Worm (Caenorhabditis elegans): ENCODE measurements around the gene F20G2.2.

F20G2.2 gene

DNA sequence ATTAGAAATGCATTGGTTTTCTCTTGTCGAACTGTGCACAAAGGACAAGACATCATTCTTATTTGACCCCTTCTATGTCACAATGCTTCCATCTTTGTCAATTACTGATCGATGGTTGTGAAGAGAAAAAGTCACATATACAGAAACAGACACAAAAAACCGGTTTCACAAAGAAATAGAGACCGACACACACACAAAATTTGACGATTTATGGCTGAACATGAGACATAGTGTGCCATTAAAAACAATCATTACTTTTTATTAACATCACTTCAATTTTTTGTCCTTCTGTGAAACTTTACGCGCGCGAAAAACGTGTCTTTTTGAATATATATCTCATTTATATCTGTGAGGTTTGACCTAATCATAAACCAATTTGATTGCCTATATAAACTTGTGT lies 34.3 kb upstream of the F20G2.2 start:
- peak; percentile 48 for TF ChIP-seq nhr-90 (tag; optimal IDR thresholded peaks at IDR 0.05; ENCODE audit: poor library complexity)
- no peak for TF ChIP-seq rnt-1 (tag; optimal IDR thresholded peaks at IDR 0.05)
- peak in 1 of 2 experiments; percentile 25 for TF ChIP-seq ztf-11 (tag; optimal IDR thresholded peaks at IDR 0.05)
- TF ChIP-seq aly-2 (tag; optimal IDR thresholded peaks at IDR 0.05) = no peak
- TF ChIP-seq mab-9 (GFP tag; IDR thresholded peaks at IDR 0.05) = no peak
- no peak for TF ChIP-seq ceh-63 (GFP tag; optimal IDR thresholded peaks at IDR 0.05)
- no peak for TF ChIP-seq hpl-2 (GFP tag; optimal IDR thresholded peaks at IDR 0.05)
- TF ChIP-seq blmp-1 (tag; optimal IDR thresholded peaks at IDR 0.05) = peak; percentile 54
- TF ChIP-seq elt-3 (tag; optimal IDR thresholded peaks at IDR 0.05) = peak in 2 of 6 experiments; percentile 54 to 67
- TF ChIP-seq pag-3 (tag; optimal IDR thresholded peaks at IDR 0.05; ENCODE audit: borderline replicate concordance, insufficient read depth) = no peak
- peak; percentile 82 for TF ChIP-seq lin-14 (GFP tag; optimal IDR thresholded peaks at IDR 0.05)
- no peak for TF ChIP-seq F16B12.6 (tag; optimal IDR thresholded peaks at IDR 0.05)
- TF ChIP-seq fkh-8 (tag; optimal IDR thresholded peaks at IDR 0.05) = no peak
- TF ChIP-seq nhr-237 (tag; optimal IDR thresholded peaks at IDR 0.05) = no peak
- no peak for TF ChIP-seq nhr-11 (tag; optimal IDR thresholded peaks at IDR 0.05)
- TF ChIP-seq lin-15B (tag; optimal IDR thresholded peaks at IDR 0.05) = no peak
- TF ChIP-seq snu-23 (GFP tag; optimal IDR thresholded peaks at IDR 0.05) = peak; percentile 75
- no peak for TF ChIP-seq xbp-1 (tag; optimal IDR thresholded peaks at IDR 0.05)
- peak; percentile 93 for TF ChIP-seq nhr-85 (tag)
- TF ChIP-seq unc-130 (tag; optimal IDR thresholded peaks at IDR 0.05) = peak; percentile 31
- no peak for TF ChIP-seq elt-2 (tag; optimal IDR thresholded peaks at IDR 0.05)
- peak in 2 of 3 experiments; percentile 30 to 42 for TF ChIP-seq dpl-1 (GFP tag; optimal IDR thresholded peaks at IDR 0.05)
- TF ChIP-seq swsn-7 (tag; optimal IDR thresholded peaks at IDR 0.05) = no peak
- no peak for TF ChIP-seq irx-1 (tag; optimal IDR thresholded peaks at IDR 0.05)
- TF ChIP-seq lin-35 (GFP tag; optimal IDR thresholded peaks at IDR 0.05) = peak in 1 of 2 experiments; percentile 57
- no peak for TF ChIP-seq alr-1 (tag; optimal IDR thresholded peaks at IDR 0.05; ENCODE audit: borderline replicate concordance)
- peak; percentile 91 for TF ChIP-seq grh-1 (GFP tag; IDR thresholded peaks at IDR 0.05)
- no peak for TF ChIP-seq tlp-1 (tag; optimal IDR thresholded peaks at IDR 0.05)
- no peak for TF ChIP-seq C04F5.9 (tag; optimal IDR thresholded peaks at IDR 0.05)
- no peak for TF ChIP-seq zip-4 (GFP tag; optimal IDR thresholded peaks at IDR 0.05)
- no peak for TF ChIP-seq aha-1 (tag; optimal IDR thresholded peaks at IDR 0.05)
- TF ChIP-seq ceh-88 (GFP tag; IDR thresholded peaks at IDR 0.05) = no peak
- TF ChIP-seq jun-1 (tag; optimal IDR thresholded peaks at IDR 0.05) = no peak
- TF ChIP-seq sptf-1 (tag; optimal IDR thresholded peaks at IDR 0.05) = no peak
- TF ChIP-seq nhr-47 (tag; optimal IDR thresholded peaks at IDR 0.05) = no peak
- TF ChIP-seq hlh-4 (tag; optimal IDR thresholded peaks at IDR 0.05) = no peak
- no peak for TF ChIP-seq mef-2 (tag; optimal IDR thresholded peaks at IDR 0.05)
- TF ChIP-seq fkh-10 (GFP tag; optimal IDR thresholded peaks at IDR 0.05) = no peak
- TF ChIP-seq nhr-77 (tag; optimal IDR thresholded peaks at IDR 0.05) = no peak
- TF ChIP-seq pax-3 (tag; optimal IDR thresholded peaks at IDR 0.05) = no peak
- TF ChIP-seq hlh-17 (GFP tag; optimal IDR thresholded peaks at IDR 0.05; ENCODE audit: borderline replicate concordance) = no peak
- TF ChIP-seq ceh-82 (tag; optimal IDR thresholded peaks at IDR 0.05) = no peak
- no peak for TF ChIP-seq unc-98 (GFP tag; IDR thresholded peaks at IDR 0.05)
- TF ChIP-seq nhr-76 (tag; optimal IDR thresholded peaks at IDR 0.05) = no peak
- TF ChIP-seq ets-5 (GFP tag; IDR thresholded peaks at IDR 0.05) = no peak
- TF ChIP-seq nhr-12 (tag; optimal IDR thresholded peaks at IDR 0.05) = no peak
- TF ChIP-seq C16A3.4 (tag; optimal IDR thresholded peaks at IDR 0.05) = no peak
- no peak for TF ChIP-seq mdl-1 (tag; optimal IDR thresholded peaks at IDR 0.05)
- TF ChIP-seq vab-15 (tag; optimal IDR thresholded peaks at IDR 0.05) = peak; percentile 32
- no peak for TF ChIP-seq egl-13 (tag; optimal IDR thresholded peaks at IDR 0.05)
- TF ChIP-seq isw-1 (GFP tag; IDR thresholded peaks at IDR 0.05) = no peak
- no peak for TF ChIP-seq ceh-90 (tag; optimal IDR thresholded peaks at IDR 0.05)
- peak; percentile 41; the same call in 1 of the 2 replicates for TF ChIP-seq nhr-19 (GFP tag; conservative IDR thresholded peaks at IDR 0.05)
